Fruit fly (Drosophila melanogaster): ENCODE measurements around the gene CG8028.

CG8028 gene

dm6 chrX:19322945-19323834 lies 43.0 kb upstream of the CG8028 start (continued):
- peak; percentile 13 for TF ChIP-seq CG18262 (tag; optimal IDR thresholded peaks at IDR 0.05)
- 0 out of 3 replicates have a peak, but pooled peaks have one; percentile 19 for TF ChIP-seq CG11456 (GFP tag; IDR thresholded peaks at IDR 0.05)
- peak; percentile 9 for TF ChIP-seq CG10267 (tag; optimal IDR thresholded peaks at IDR 0.05)
- TF ChIP-seq vfl (GFP tag; optimal IDR thresholded peaks at IDR 0.05): no peak
- peak; percentile 11 for TF ChIP-seq phol (tag; optimal IDR thresholded peaks at IDR 0.05)
- peak; percentile 54 for TF ChIP-seq Med (GFP tag)
- peak; percentile 58 for TF ChIP-seq zfh1 (GFP tag; IDR thresholded peaks at IDR 0.05)
- no peak for TF ChIP-seq pan (optimal IDR thresholded peaks at IDR 0.05)
- peak in 1 of 2 experiments; percentile 50 for TF ChIP-seq pan (GFP tag; optimal IDR thresholded peaks at IDR 0.05 in 1 of 2, IDR thresholded peaks at IDR 0.05 in 1 of 2)
- TF ChIP-seq CG7556 (GFP tag; optimal IDR thresholded peaks at IDR 0.05): no peak
- 0 out of 3 replicates have a peak, but pooled peaks have one; percentile 38 for TF ChIP-seq CG34224 (GFP tag; IDR thresholded peaks at IDR 0.05; ENCODE audit: partially characterized antibody)
- TF ChIP-seq dmrt11E (tag; optimal IDR thresholded peaks at IDR 0.05): peak; percentile 57
- no peak for TF ChIP-seq CG11696 (GFP tag; IDR thresholded peaks at IDR 0.05)
- peak; percentile 92 for TF ChIP-seq Ets65A (GFP tag)
- peak; percentile 16; the same call in 1 of the 2 replicates for TF ChIP-seq ranshi (GFP tag; IDR thresholded peaks at IDR 0.05)
- TF ChIP-seq lola (GFP tag; optimal IDR thresholded peaks at IDR 0.05): peak in 1 of 3 experiments; percentile 22
- peak; percentile 32; the same call in 1 of the 2 replicates for TF ChIP-seq CG14441 (GFP tag; IDR thresholded peaks at IDR 0.05)
- peak; percentile 85 for TF ChIP-seq zf30C (GFP tag; optimal IDR thresholded peaks at IDR 0.05)
- TF ChIP-seq fd102C (GFP tag; optimal IDR thresholded peaks at IDR 0.05): peak; percentile 17
- TF ChIP-seq Bgb (GFP tag; IDR thresholded peaks at IDR 0.05; ENCODE audit: partially characterized antibody): 0 out of 2 replicates have a peak, but pooled peaks have one; percentile 19
- peak; percentile 39 for TF ChIP-seq CG10979 (tag; optimal IDR thresholded peaks at IDR 0.05)
- peak in 1 of 2 experiments; percentile 87 for TF ChIP-seq Hr78 (GFP tag; optimal IDR thresholded peaks at IDR 0.05)
- no peak for TF ChIP-seq PHDP (tag; optimal IDR thresholded peaks at IDR 0.05)
- peak; percentile 45 for TF ChIP-seq CG9727 (GFP tag; optimal IDR thresholded peaks at IDR 0.05)
- TF ChIP-seq CG3726 (GFP tag; IDR thresholded peaks at IDR 0.05): 0 out of 3 replicates have a peak, but pooled peaks have one; percentile 23
- TF ChIP-seq trem (tag; optimal IDR thresholded peaks at IDR 0.05): peak; percentile 24
- peak; percentile 63 for TF ChIP-seq CG15696 (tag; optimal IDR thresholded peaks at IDR 0.05)
- no peak for TF ChIP-seq cato (GFP tag; optimal IDR thresholded peaks at IDR 0.05; ENCODE audit: borderline replicate concordance)
- TF ChIP-seq CG30020 (tag; optimal IDR thresholded peaks at IDR 0.05): no peak
- TF ChIP-seq zen (tag; optimal IDR thresholded peaks at IDR 0.05): peak; percentile 73
- peak; percentile 75 for TF ChIP-seq CG8765 (GFP tag; IDR thresholded peaks at IDR 0.05)
- peak; percentile 29 for TF ChIP-seq CG14710 (tag; optimal IDR thresholded peaks at IDR 0.05)
- TF ChIP-seq ham (GFP tag; IDR thresholded peaks at IDR 0.05): no peak

dm6 chrX:19321820-19322708 lies 41.9 kb upstream of the CG8028 start, which contains the start of gene out:
TSS of gene out (minus strand) at chrX:19322106.
- TF ChIP-seq cwo (GFP tag; optimal IDR thresholded peaks at IDR 0.05): peak; percentile 88
- TF ChIP-seq dmrt99B (tag; optimal IDR thresholded peaks at IDR 0.05): peak; percentile 94
- TF ChIP-seq CG11696 (GFP tag; IDR thresholded peaks at IDR 0.05): peak; percentile 84
- TF ChIP-seq ci (GFP tag; IDR thresholded peaks at IDR 0.05): peak; percentile 94
- TF ChIP-seq D19B (GFP tag; optimal IDR thresholded peaks at IDR 0.05): peak; percentile 86
- TF ChIP-seq Myb (GFP tag; optimal IDR thresholded peaks at IDR 0.05): peak; percentile 61
- TF ChIP-seq Usf (GFP tag; optimal IDR thresholded peaks at IDR 0.05): peak; percentile 94
- TF ChIP-seq cad (GFP tag; optimal IDR thresholded peaks at IDR 0.05): no peak
- peak; percentile 95 for TF ChIP-seq CG1602 (GFP tag; optimal IDR thresholded peaks at IDR 0.05)
- peak; percentile 94 for TF ChIP-seq CG15269 (tag; optimal IDR thresholded peaks at IDR 0.05)
- peak; percentile 28 for TF ChIP-seq grn (GFP tag; optimal IDR thresholded peaks at IDR 0.05)
- peak; percentile 85 for TF ChIP-seq otp (GFP tag; IDR thresholded peaks at IDR 0.05)
- TF ChIP-seq dati (GFP tag; IDR thresholded peaks at IDR 0.05): peak; percentile 83; the same call in 1 of the 2 replicates
- TF ChIP-seq bigmax (GFP tag; optimal IDR thresholded peaks at IDR 0.05): peak; percentile 7
- peak; percentile 93 for TF ChIP-seq CG7372 (GFP tag; IDR thresholded peaks at IDR 0.05)
